Worm (Caenorhabditis elegans): Measurements from ENCODE around the gene F47E1.1.

DNA sequence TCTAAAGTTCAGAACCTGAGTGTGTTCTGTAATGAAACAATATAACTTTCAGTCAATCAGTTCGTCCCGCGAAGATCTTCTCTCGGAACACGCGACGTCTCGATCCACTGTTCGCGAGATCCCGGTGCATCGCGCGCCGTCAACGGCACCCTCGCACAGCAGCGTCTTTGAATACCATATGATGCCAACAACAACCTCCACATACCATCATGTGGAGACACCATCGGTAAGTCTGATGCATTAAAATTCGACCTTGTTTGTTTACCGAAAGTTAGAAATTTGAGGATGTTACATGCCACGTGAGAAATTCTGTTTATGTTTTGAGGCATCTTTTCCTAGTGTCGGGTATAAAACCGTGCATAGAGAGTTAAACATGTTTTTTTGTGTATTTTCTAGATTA, 26.6 kb downstream of the F47E1.1 start:
- TF ChIP-seq cog-1 (tag; optimal IDR thresholded peaks at IDR 0.05) (no peak), T22C8.4 (GFP tag; IDR thresholded peaks at IDR 0.05) (no peak), klf-2 (GFP tag; conservative IDR thresholded peaks at IDR 0.05) (no peak), tab-1 (GFP tag; IDR thresholded peaks at IDR 0.05) (no peak), ztf-23 (GFP tag; IDR thresholded peaks at IDR 0.05) (no peak), med-1 (GFP tag; optimal IDR thresholded peaks at IDR 0.05; ENCODE audit: insufficient read depth) (no peak)

Data from whole organism, midembryonic.